Worm (Caenorhabditis elegans) whole organism, young adult: Measurements from ENCODE around the gene srxa-1.

Source experiments
- B0261.1 ChIP-seq: sonication (generic microtip); optimal IDR thresholded peaks from 2 replicates; lab custom pipeline; 2016; ENCODE audit warnings: mild to moderate bottlenecking, missing genetic modification characterization, moderate library complexity, missing compliant biosample characterization
- F57A8.1 ChIP-seq: fragments of 200-800 bp; sonication (Bioruptor generic); optimal IDR thresholded peaks from 2 replicates; lab custom pipeline; 2018; ENCODE audit warnings: mild to moderate bottlenecking, missing genetic modification characterization, moderate library complexity, missing compliant biosample characterization
- K11D2.4 ChIP-seq: fragments of 200-800 bp; sonication (Bioruptor generic); IDR thresholded peaks from 2 replicates; pipeline ENCODE4 v1.3.6; 2022; ENCODE audit warnings: missing genetic modification reagents, missing genetic modification characterization, missing compliant biosample characterization
- K12H6.12 ChIP-seq: fragments of 200-800 bp; sonication (Bioruptor generic); optimal IDR thresholded peaks from 2 replicates; lab custom pipeline; 2018; ENCODE audit warnings: mild to moderate bottlenecking, missing genetic modification characterization, missing compliant biosample characterization
- Y53F4B.3 ChIP-seq: fragments of 200-800 bp; sonication (Bioruptor generic); IDR thresholded peaks from 2 replicates; pipeline ENCODE4 v1.3.6; 2022; ENCODE audit warnings: missing genetic modification reagents, missing genetic modification characterization, missing compliant biosample characterization
- Y53G8AR.9 ChIP-seq: fragments of 200-800 bp; sonication (Bioruptor generic); conservative IDR thresholded peaks from 2 replicates; pipeline ENCODE4 v1.3.6; 2022; ENCODE audit warnings: missing genetic modification reagents, missing genetic modification characterization, missing compliant biosample characterization
- Y56A3A.18 ChIP-seq: fragments of 200-800 bp; sonication (Bioruptor generic); IDR thresholded peaks from 2 replicates; pipeline ENCODE4 v1.3.6; 2022; ENCODE audit warnings: missing genetic modification reagents, missing genetic modification characterization, missing compliant biosample characterization
- akir-1 ChIP-seq: fragments of 200-800 bp; sonication (Bioruptor generic); optimal IDR thresholded peaks from 2 replicates; lab custom pipeline; 2018; ENCODE audit warnings: mild to moderate bottlenecking, missing genetic modification characterization, moderate library complexity, missing compliant biosample characterization
- ama-1 ChIP-seq, 3 experiments: fragments of 150-350 bp in 1 of 3; sonication (generic microtip) in 2 of 3; optimal IDR thresholded peaks; 2 replicates each; lab custom pipeline; 2014 to 2018; ENCODE audit warnings: missing biosample characterization in 2 of 3, missing genetic modification characterization in 2 of 3, missing genetic modification reagents in 2 of 3
- attf-3 ChIP-seq: fragments of 200-800 bp; sonication (Bioruptor generic); conservative IDR thresholded peaks from 2 replicates; pipeline ENCODE4 v1.3.6; 2022; ENCODE audit warnings: missing genetic modification reagents, missing genetic modification characterization, missing compliant biosample characterization
- attf-5 ChIP-seq: fragments of 200-800 bp; sonication (Bioruptor generic); optimal IDR thresholded peaks from 2 replicates; lab custom pipeline; 2018; ENCODE audit warnings: mild to moderate bottlenecking, missing genetic modification characterization, missing compliant biosample characterization
- cebp-1 ChIP-seq, 2 experiments: fragments of 200-800 bp in 1 of 2; sonication (Bioruptor generic) in 1 of 2; sonication (generic microtip) in 1 of 2; IDR thresholded peaks in 1 of 2; optimal IDR thresholded peaks in 1 of 2; 2 replicates each; pipeline versions ENCODE4 v1.3.6 to Lab custom; 2017 to 2022; ENCODE audit warnings: missing compliant biosample characterization in 2 of 2, missing genetic modification characterization in 2 of 2, mild to moderate bottlenecking in 1 of 2, missing genetic modification reagents in 1 of 2, moderate library complexity in 1 of 2
- ceh-79 ChIP-seq: sonication (generic microtip); optimal IDR thresholded peaks from 2 replicates; lab custom pipeline; 2017; ENCODE audit warnings: mild to moderate bottlenecking, missing genetic modification characterization, missing compliant biosample characterization
- ceh-91 ChIP-seq: fragments of 200-800 bp; sonication (Bioruptor generic); IDR thresholded peaks from 2 replicates; pipeline ENCODE4 v1.3.6; 2022; ENCODE audit warnings: missing genetic modification reagents, missing genetic modification characterization, missing compliant biosample characterization
- dox-1 ChIP-seq: fragments of 200-800 bp; sonication (Bioruptor generic); IDR thresholded peaks from 2 replicates; pipeline ENCODE4 v1.3.6; 2022; ENCODE audit warnings: missing genetic modification reagents, missing genetic modification characterization, missing compliant biosample characterization
- hmg-20 ChIP-seq: fragments of 200-800 bp; sonication (Bioruptor generic); IDR thresholded peaks from 2 replicates; pipeline ENCODE4 v1.3.6; 2022; ENCODE audit warnings: missing genetic modification reagents, missing genetic modification characterization, missing compliant biosample characterization
- let-526 ChIP-seq: fragments of 200-800 bp; sonication (Bioruptor generic); IDR thresholded peaks from 2 replicates; pipeline ENCODE4 v1.3.6; 2022; ENCODE audit warnings: missing genetic modification reagents, missing genetic modification characterization, missing compliant biosample characterization
- let-607 ChIP-seq, 2 experiments: fragments of 200-800 bp in 1 of 2; sonication (Bioruptor generic) in 1 of 2; sonication (generic microtip) in 1 of 2; optimal IDR thresholded peaks; 2 replicates each; lab custom pipeline; 2016 to 2018; ENCODE audit warnings: mild to moderate bottlenecking in 2 of 2, missing compliant biosample characterization in 2 of 2, missing genetic modification characterization in 2 of 2, moderate library complexity in 2 of 2, missing genotype in 1 of 2
- lir-1 ChIP-seq: fragments of 200-800 bp; sonication (Bioruptor generic); conservative IDR thresholded peaks from 2 replicates; pipeline ENCODE4 v1.3.6; 2022; ENCODE audit warnings: missing genetic modification reagents, missing genetic modification characterization, missing compliant biosample characterization
- lsy-27 ChIP-seq: sonication (generic microtip); optimal IDR thresholded peaks from 2 replicates; lab custom pipeline; 2017; ENCODE audit warnings: missing genetic modification characterization, mild to moderate bottlenecking, missing compliant biosample characterization, antibody characterized with exemption, missing genotype, borderline replicate concordance; ENCODE audit not compliant: insufficient read depth
- madf-10 ChIP-seq: sonication (generic microtip); optimal IDR thresholded peaks from 2 replicates; lab custom pipeline; 2016; ENCODE audit warnings: mild to moderate bottlenecking, missing genetic modification characterization, missing compliant biosample characterization
- madf-8 ChIP-seq: fragments of 200-800 bp; sonication (Bioruptor generic); conservative IDR thresholded peaks from 2 replicates; pipeline ENCODE4 v1.3.6; 2022; ENCODE audit warnings: missing genetic modification reagents, missing genetic modification characterization, missing compliant biosample characterization
- nfya-1 ChIP-seq: sonication (generic microtip); optimal IDR thresholded peaks from 2 replicates; lab custom pipeline; 2017; ENCODE audit warnings: antibody characterized with exemption, missing compliant biosample characterization, missing genetic modification characterization, borderline replicate concordance; ENCODE audit not compliant: insufficient read depth
- nfya-2 ChIP-seq: fragments of 200-800 bp; sonication (Bioruptor generic); IDR thresholded peaks from 2 replicates; pipeline ENCODE4 v1.3.6; 2022; ENCODE audit warnings: missing genetic modification reagents, missing genetic modification characterization, missing compliant biosample characterization
- nfyb-1 ChIP-seq: fragments of 200-800 bp; sonication (Bioruptor generic); IDR thresholded peaks from 2 replicates; pipeline ENCODE4 v1.3.6; 2022; ENCODE audit warnings: missing genetic modification reagents, missing genetic modification characterization, missing compliant biosample characterization
- nhr-120 ChIP-seq: fragments of 200-800 bp; sonication (Bioruptor generic); IDR thresholded peaks from 2 replicates; pipeline ENCODE4 v1.3.6; 2022; ENCODE audit warnings: missing genetic modification characterization, missing compliant biosample characterization
- pha-4 ChIP-seq: fragments of 150-350 bp; sonication (generic microtip); optimal IDR thresholded peaks from 2 replicates; lab custom pipeline; 2014; ENCODE audit warnings: missing biosample characterization, missing genetic modification reagents, missing genetic modification characterization
- sdz-38 ChIP-seq: sonication (generic microtip); optimal IDR thresholded peaks from 2 replicates; lab custom pipeline; 2016; ENCODE audit warnings: missing genotype, missing genetic modification characterization, missing compliant biosample characterization
- somi-1 ChIP-seq: fragments of 200-800 bp; sonication (Bioruptor generic); optimal IDR thresholded peaks from 2 replicates; lab custom pipeline; 2018; ENCODE audit warnings: mild to moderate bottlenecking, missing genetic modification characterization, missing compliant biosample characterization
- tbx-9 ChIP-seq: sonication (generic microtip); optimal IDR thresholded peaks from 2 replicates; lab custom pipeline; 2016; ENCODE audit warnings: borderline replicate concordance, missing genetic modification characterization, inconsistent platforms, missing compliant biosample characterization
- unc-130 ChIP-seq: sonication (generic microtip); optimal IDR thresholded peaks from 2 replicates; lab custom pipeline; 2016; ENCODE audit warnings: missing genetic modification reagents, missing genetic modification characterization, missing compliant biosample characterization
- zfh-2 ChIP-seq: fragments of 200-800 bp; sonication (Bioruptor generic); conservative IDR thresholded peaks from 2 replicates; pipeline ENCODE4 v1.3.6; 2022; ENCODE audit warnings: missing genetic modification reagents, missing genetic modification characterization, missing compliant biosample characterization
- zim-3 ChIP-seq: sonication (generic microtip); optimal IDR thresholded peaks from 2 replicates; lab custom pipeline; 2017; ENCODE audit warnings: mild to moderate bottlenecking, missing genetic modification characterization, moderate library complexity, missing compliant biosample characterization
- ztf-28 ChIP-seq: fragments of 200-800 bp; sonication (Bioruptor generic); IDR thresholded peaks from 2 replicates; pipeline ENCODE4 v1.3.6; 2022; ENCODE audit warnings: missing genetic modification reagents, missing genetic modification characterization, missing compliant biosample characterization
- ztf-3 ChIP-seq: fragments of 200-800 bp; sonication (Bioruptor generic); optimal IDR thresholded peaks from 2 replicates; lab custom pipeline; 2018; ENCODE audit warnings: mild to moderate bottlenecking, missing genetic modification characterization, missing compliant biosample characterization

srxa-1 gene

DNA sequence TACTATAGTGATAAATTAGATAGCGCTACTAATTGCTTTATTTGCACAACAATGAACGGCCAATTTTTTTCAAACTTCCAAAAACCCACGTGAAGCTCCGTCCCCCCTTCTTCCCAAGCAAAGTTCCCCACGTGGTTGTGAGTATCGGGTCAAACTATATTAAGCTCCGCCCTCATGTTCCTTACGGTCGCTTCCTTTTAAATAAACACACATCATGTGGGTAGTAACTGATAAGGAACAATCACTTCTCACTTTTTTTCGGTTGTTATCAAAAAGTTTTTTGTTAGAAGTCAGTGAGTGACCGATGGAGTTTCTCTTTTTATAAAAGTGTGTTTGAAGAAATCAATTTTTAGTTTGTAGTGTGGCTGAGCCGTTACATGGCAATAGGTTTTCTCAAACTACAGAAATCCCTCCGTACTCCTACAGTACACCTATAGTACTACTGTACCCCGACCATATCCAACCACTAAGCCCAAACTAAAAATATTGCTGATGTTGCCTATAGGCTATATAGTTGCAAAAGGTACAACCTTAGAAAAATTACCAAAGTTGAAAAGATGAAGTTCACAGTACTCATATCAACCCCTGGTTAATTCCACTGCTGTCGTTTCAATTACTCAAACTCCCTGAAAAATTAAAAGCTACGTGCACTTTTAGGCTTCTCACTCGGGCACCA, 19.4 kb upstream of the srxa-1 start (continued):
- no peak for TF ChIP-seq somi-1 (GFP tag; lab: Kevin White, UChicago)
- TF ChIP-seq sdz-38, result no peak
- TF ChIP-seq lir-1 (GFP tag; lab: Robert Waterston, UW), result 0 out of 2 replicates have a peak, but pooled peaks have one; percentile 12
- TF ChIP-seq ztf-28 (GFP tag; lab: Robert Waterston, UW), result no peak
- TF ChIP-seq ceh-79 (tag; lab: Kevin White, UChicago), result no peak
- no peak for TF ChIP-seq Y53F4B.3 (GFP tag; lab: Robert Waterston, UW)
- 0 out of 2 replicates have a peak, but pooled peaks have one; percentile 60 for TF ChIP-seq let-526 (GFP tag; lab: Robert Waterston, UW)
- no peak for TF ChIP-seq akir-1 (GFP tag; lab: Kevin White, UChicago)
- no peak for TF ChIP-seq unc-130 (GFP tag; lab: Kevin White, UChicago)
- TF ChIP-seq K11D2.4 (GFP tag; lab: Robert Waterston, UW), result no peak
- TF ChIP-seq nfyb-1 (GFP tag; lab: Robert Waterston, UW), result no peak
- TF ChIP-seq madf-10, result no peak
- TF ChIP-seq hmg-20, result no peak
- no peak for TF ChIP-seq ztf-3 (GFP tag; lab: Kevin White, UChicago)
- no peak for TF ChIP-seq dox-1 (GFP tag; lab: Robert Waterston, UW)
- peak; percentile 25 for TF ChIP-seq ama-1 (optimal IDR thresholded peaks at IDR 0.05; lab: Kevin White, UChicago)
- TF ChIP-seq ama-1 (GFP tag; optimal IDR thresholded peaks at IDR 0.05; lab: Kevin White, UChicago), result no peak
- no peak for TF ChIP-seq Y53G8AR.9 (GFP tag; lab: Robert Waterston, UW)
- no peak for TF ChIP-seq nhr-120
- TF ChIP-seq attf-5 (GFP tag; lab: Kevin White, UChicago), result no peak
- TF ChIP-seq B0261.1 (tag; lab: Kevin White, UChicago), result no peak
- TF ChIP-seq ceh-91 (GFP tag; lab: Robert Waterston, UW), result no peak
- no peak for TF ChIP-seq attf-3 (GFP tag; lab: Robert Waterston, UW)
- no peak for TF ChIP-seq nfya-2 (GFP tag; lab: Robert Waterston, UW)
- TF ChIP-seq pha-4 (tag; lab: Kevin White, UChicago), result peak; percentile 81
- TF ChIP-seq tbx-9 (tag; lab: Kevin White, UChicago), result no peak
- TF ChIP-seq Y56A3A.18 (GFP tag; lab: Robert Waterston, UW), result no peak
- no peak for TF ChIP-seq zim-3 (tag; lab: Kevin White, UChicago)
- peak in 1 of 2 experiments; percentile 11 for TF ChIP-seq let-607 (tag; optimal IDR thresholded peaks at IDR 0.05; lab: Kevin White, UChicago)
- no peak for TF ChIP-seq lsy-27 (tag; lab: Kevin White, UChicago)
- TF ChIP-seq nfya-1 (tag; lab: Kevin White, UChicago), result no peak

DNA sequence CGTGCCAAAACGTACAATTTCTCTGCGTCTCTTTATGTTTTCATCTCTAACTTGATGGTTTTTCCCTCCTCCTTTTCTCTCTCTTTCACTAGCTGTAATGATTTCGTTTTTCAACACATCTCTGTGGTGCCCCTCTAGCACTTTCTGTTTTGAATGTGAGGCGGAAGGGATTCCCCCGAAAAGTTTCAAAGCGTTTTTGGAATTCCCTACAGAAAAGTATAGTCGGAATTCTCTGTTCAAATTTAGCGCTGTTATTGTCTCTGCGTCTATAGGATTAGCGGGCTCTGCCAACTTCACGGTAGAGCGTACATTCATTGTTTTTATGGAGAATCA, 18.9 kb upstream of the srxa-1 start:
- no peak for TF ChIP-seq F57A8.1 (GFP tag; lab: Kevin White, UChicago)
- TF ChIP-seq ama-1 (optimal IDR thresholded peaks at IDR 0.05; lab: Kevin White, UChicago), result peak; percentile 46
- TF ChIP-seq ama-1 (GFP tag; optimal IDR thresholded peaks at IDR 0.05; lab: Kevin White, UChicago), result no peak
- TF ChIP-seq attf-5 (GFP tag; lab: Kevin White, UChicago), result peak; percentile 13
- 0 out of 2 replicates have a peak, but pooled peaks have one; percentile 21 for TF ChIP-seq K11D2.4 (GFP tag; lab: Robert Waterston, UW)
- 0 out of 2 replicates have a peak, but pooled peaks have one; percentile 8 for TF ChIP-seq zfh-2 (GFP tag; lab: Robert Waterston, UW)
- TF ChIP-seq K12H6.12 (tag; lab: Kevin White, UChicago), result peak; percentile 26
- no peak for TF ChIP-seq madf-8
- 0 out of 2 replicates have a peak, but pooled peaks have one; percentile 21 for TF ChIP-seq cebp-1 (GFP tag; IDR thresholded peaks at IDR 0.05; lab: Robert Waterston, UW)
- peak; percentile 52 for TF ChIP-seq cebp-1 (tag; optimal IDR thresholded peaks at IDR 0.05; lab: Kevin White, UChicago)
